Worm (Caenorhabditis elegans) whole organism, young adult: ENCODE results near the gene D2023.1.

Source experiments
- B0019.2 ChIP-seq: fragments of 200-800 bp; sonication (Bioruptor generic); conservative IDR thresholded peaks from 2 replicates; pipeline ENCODE4 v1.3.6; 2022; ENCODE audit warnings: missing genetic modification reagents, missing genetic modification characterization, missing compliant biosample characterization
- B0261.1 ChIP-seq: sonication (generic microtip); optimal IDR thresholded peaks from 2 replicates; lab custom pipeline; 2016; ENCODE audit warnings: mild to moderate bottlenecking, missing genetic modification characterization, moderate library complexity, missing compliant biosample characterization
- C06A6.2 ChIP-seq: fragments of 200-800 bp; sonication (Bioruptor generic); conservative IDR thresholded peaks from 2 replicates; pipeline ENCODE4 v1.3.6; 2022; ENCODE audit warnings: missing genetic modification characterization, missing compliant biosample characterization
- F10E7.11 ChIP-seq: sonication (generic microtip); optimal IDR thresholded peaks from 2 replicates; lab custom pipeline; 2017; ENCODE audit warnings: mild to moderate bottlenecking, missing genetic modification characterization, moderate library complexity, missing compliant biosample characterization
- F22D6.2 ChIP-seq: sonication (generic microtip); optimal IDR thresholded peaks from 2 replicates; lab custom pipeline; 2016; ENCODE audit warnings: mild to moderate bottlenecking, missing genetic modification characterization, missing compliant biosample characterization
- F23B12.7 ChIP-seq: sonication (generic microtip); optimal IDR thresholded peaks from 2 replicates; lab custom pipeline; 2017; ENCODE audit warnings: missing genetic modification characterization, mild to moderate bottlenecking, missing compliant biosample characterization, antibody characterized with exemption, moderate library complexity; ENCODE audit not compliant: insufficient read depth
- F33H1.4 ChIP-seq: fragments of 200-800 bp; sonication (Bioruptor generic); IDR thresholded peaks from 2 replicates; pipeline ENCODE4 v1.3.6; 2022; ENCODE audit warnings: missing genetic modification reagents, missing genetic modification characterization, missing compliant biosample characterization
- F39B2.1 ChIP-seq: fragments of 200-800 bp; sonication (Bioruptor generic); IDR thresholded peaks from 2 replicates; pipeline ENCODE4 v1.3.6; 2022; ENCODE audit warnings: missing genetic modification reagents, missing genetic modification characterization, missing compliant biosample characterization
- K11D2.4 ChIP-seq: fragments of 200-800 bp; sonication (Bioruptor generic); IDR thresholded peaks from 2 replicates; pipeline ENCODE4 v1.3.6; 2022; ENCODE audit warnings: missing genetic modification reagents, missing genetic modification characterization, missing compliant biosample characterization
- Y56A3A.18 ChIP-seq: fragments of 200-800 bp; sonication (Bioruptor generic); IDR thresholded peaks from 2 replicates; pipeline ENCODE4 v1.3.6; 2022; ENCODE audit warnings: missing genetic modification reagents, missing genetic modification characterization, missing compliant biosample characterization
- athp-1 ChIP-seq: sonication (generic microtip); optimal IDR thresholded peaks from 2 replicates; lab custom pipeline; 2017; ENCODE audit warnings: mild to moderate bottlenecking, missing genetic modification characterization, missing compliant biosample characterization
- attf-3 ChIP-seq: fragments of 200-800 bp; sonication (Bioruptor generic); conservative IDR thresholded peaks from 2 replicates; pipeline ENCODE4 v1.3.6; 2022; ENCODE audit warnings: missing genetic modification reagents, missing genetic modification characterization, missing compliant biosample characterization
- attf-6 ChIP-seq: fragments of 200-800 bp; sonication (Bioruptor generic); IDR thresholded peaks from 2 replicates; pipeline ENCODE4 v1.3.6; 2022; ENCODE audit warnings: missing genetic modification reagents, missing genetic modification characterization, missing compliant biosample characterization
- cebp-1 ChIP-seq, 2 experiments: fragments of 200-800 bp in 1 of 2; sonication (Bioruptor generic) in 1 of 2; sonication (generic microtip) in 1 of 2; IDR thresholded peaks in 1 of 2; optimal IDR thresholded peaks in 1 of 2; 2 replicates each; pipeline versions ENCODE4 v1.3.6 to Lab custom; 2017 to 2022; ENCODE audit warnings: missing compliant biosample characterization in 2 of 2, missing genetic modification characterization in 2 of 2, mild to moderate bottlenecking in 1 of 2, missing genetic modification reagents in 1 of 2, moderate library complexity in 1 of 2
- ceh-40 ChIP-seq: fragments of 200-800 bp; sonication (Bioruptor generic); IDR thresholded peaks from 2 replicates; pipeline ENCODE4 v1.3.6; 2022; ENCODE audit warnings: missing genetic modification characterization, missing compliant biosample characterization
- chd-7 ChIP-seq: sonication (generic microtip); optimal IDR thresholded peaks from 2 replicates; lab custom pipeline; 2016; ENCODE audit warnings: mild to moderate bottlenecking, missing genetic modification characterization, moderate library complexity, missing compliant biosample characterization
- die-1 ChIP-seq: sonication (generic microtip); optimal IDR thresholded peaks from 2 replicates; lab custom pipeline; 2016; ENCODE audit warnings: missing genotype, mild to moderate bottlenecking, missing genetic modification characterization, missing compliant biosample characterization
- dpl-1 ChIP-seq: fragments of 150-350 bp; optimal IDR thresholded peaks from 2 replicates; lab custom pipeline; 2014; ENCODE audit warnings: missing biosample characterization, missing genetic modification reagents, missing genetic modification characterization
- egl-44 ChIP-seq: fragments of 200-800 bp; sonication (Bioruptor generic); IDR thresholded peaks from 2 replicates; pipeline ENCODE4 v1.3.6; 2022; ENCODE audit warnings: missing genetic modification reagents, missing genetic modification characterization, missing compliant biosample characterization
- him-1 ChIP-seq: sonication (generic microtip); optimal IDR thresholded peaks from 2 replicates; lab custom pipeline; 2016; ENCODE audit warnings: missing genotype, missing genetic modification reagents, missing genetic modification characterization, missing compliant biosample characterization
- hmg-20 ChIP-seq: fragments of 200-800 bp; sonication (Bioruptor generic); IDR thresholded peaks from 2 replicates; pipeline ENCODE4 v1.3.6; 2022; ENCODE audit warnings: missing genetic modification reagents, missing genetic modification characterization, missing compliant biosample characterization
- hsf-1 ChIP-seq: fragments of 200-800 bp; sonication (Bioruptor generic); IDR thresholded peaks from 2 replicates; pipeline ENCODE4 v1.3.6; 2022; ENCODE audit warnings: missing genetic modification reagents, missing genetic modification characterization, missing compliant biosample characterization
- let-607 ChIP-seq, 2 experiments: fragments of 200-800 bp in 1 of 2; sonication (Bioruptor generic) in 1 of 2; sonication (generic microtip) in 1 of 2; optimal IDR thresholded peaks; 2 replicates each; lab custom pipeline; 2016 to 2018; ENCODE audit warnings: mild to moderate bottlenecking in 2 of 2, missing compliant biosample characterization in 2 of 2, missing genetic modification characterization in 2 of 2, moderate library complexity in 2 of 2, missing genotype in 1 of 2
- lin-40 ChIP-seq: sonication (generic microtip); optimal IDR thresholded peaks from 2 replicates; lab custom pipeline; 2016; ENCODE audit warnings: missing genetic modification characterization, mild to moderate bottlenecking, missing compliant biosample characterization, missing genotype, missing genetic modification reagents
- lin-54 ChIP-seq: fragments of 200-800 bp; sonication (Bioruptor generic); optimal IDR thresholded peaks from 2 replicates; lab custom pipeline; 2018; ENCODE audit warnings: mild to moderate bottlenecking, missing genetic modification characterization, missing compliant biosample characterization
- madf-3 ChIP-seq: fragments of 200-800 bp; sonication (Bioruptor generic); IDR thresholded peaks from 2 replicates; pipeline ENCODE4 v1.3.6; 2022; ENCODE audit warnings: missing genetic modification reagents, missing genetic modification characterization, missing compliant biosample characterization
- mes-4 ChIP-seq: sonication (generic microtip); optimal IDR thresholded peaks from 2 replicates; lab custom pipeline; 2016; ENCODE audit warnings: missing genotype, missing genetic modification characterization, missing compliant biosample characterization
- nfya-2 ChIP-seq: fragments of 200-800 bp; sonication (Bioruptor generic); IDR thresholded peaks from 2 replicates; pipeline ENCODE4 v1.3.6; 2022; ENCODE audit warnings: missing genetic modification reagents, missing genetic modification characterization, missing compliant biosample characterization
- nfyb-1 ChIP-seq: fragments of 200-800 bp; sonication (Bioruptor generic); IDR thresholded peaks from 2 replicates; pipeline ENCODE4 v1.3.6; 2022; ENCODE audit warnings: missing genetic modification reagents, missing genetic modification characterization, missing compliant biosample characterization
- snpc-3.4 ChIP-seq: sonication (generic microtip); optimal IDR thresholded peaks from 2 replicates; lab custom pipeline; 2017; ENCODE audit warnings: missing genetic modification characterization, mild to moderate bottlenecking, missing compliant biosample characterization, antibody characterized with exemption, moderate library complexity, missing genotype, missing genetic modification reagents
- somi-1 ChIP-seq: fragments of 200-800 bp; sonication (Bioruptor generic); optimal IDR thresholded peaks from 2 replicates; lab custom pipeline; 2018; ENCODE audit warnings: mild to moderate bottlenecking, missing genetic modification characterization, missing compliant biosample characterization
- sptf-2 ChIP-seq: fragments of 200-800 bp; sonication (Bioruptor generic); optimal IDR thresholded peaks from 2 replicates; lab custom pipeline; 2018; ENCODE audit warnings: mild to moderate bottlenecking, missing genetic modification characterization, missing compliant biosample characterization
- xnd-1 ChIP-seq: sonication (generic microtip); optimal IDR thresholded peaks from 2 replicates; lab custom pipeline; 2016; ENCODE audit warnings: missing genotype, missing genetic modification reagents, missing genetic modification characterization, missing compliant biosample characterization
- ztf-26 ChIP-seq: sonication (generic microtip); optimal IDR thresholded peaks from 2 replicates; lab custom pipeline; 2017; ENCODE audit warnings: missing genetic modification characterization, missing compliant biosample characterization
- ztf-3 ChIP-seq: fragments of 200-800 bp; sonication (Bioruptor generic); optimal IDR thresholded peaks from 2 replicates; lab custom pipeline; 2018; ENCODE audit warnings: mild to moderate bottlenecking, missing genetic modification characterization, missing compliant biosample characterization

The D2023.1 gene

ce11 chrV:11796343-11796742 is 7.0 kb downstream of the D2023.1 start:
- TF ChIP-seq F33H1.4 (GFP tag; lab: Robert Waterston, UW) (no peak), nfya-2 (no peak), dpl-1 (GFP tag; lab: Kevin White, UChicago) (no peak), athp-1 (tag; lab: Kevin White, UChicago) (no peak), B0261.1 (tag; lab: Kevin White, UChicago) (no peak)

- no peak for TF ChIP-seq him-1 (tag; lab: Kevin White, UChicago)
- TF ChIP-seq attf-3: no peak
- no peak for TF ChIP-seq hsf-1 (GFP tag; lab: Robert Waterston, UW)
- TF ChIP-seq F10E7.11: no peak
- TF ChIP-seq xnd-1: no peak
- no peak for TF ChIP-seq hmg-20 (GFP tag; lab: Robert Waterston, UW)
- no peak for TF ChIP-seq sptf-2
- TF ChIP-seq F39B2.1: no peak
- no peak for TF ChIP-seq let-607 (tag; optimal IDR thresholded peaks at IDR 0.05; lab: Kevin White, UChicago)
- no peak for TF ChIP-seq attf-6 (GFP tag; lab: Robert Waterston, UW)
- TF ChIP-seq F23B12.7: no peak
- TF ChIP-seq ceh-40: no peak
- TF ChIP-seq Y56A3A.18 (GFP tag; lab: Robert Waterston, UW): no peak
- no peak for TF ChIP-seq B0019.2 (GFP tag; lab: Robert Waterston, UW)
- TF ChIP-seq ztf-3 (GFP tag; lab: Kevin White, UChicago): no peak
- TF ChIP-seq nfyb-1 (GFP tag; lab: Robert Waterston, UW): no peak
Observed at ce11 chrV:11797272-11797855, 8.0 kb downstream of the D2023.1 start.

ce11 chrV:11798320-11798719 is 9.0 kb downstream of the D2023.1 start:
- TF ChIP-seq K11D2.4 (GFP tag; lab: Robert Waterston, UW): 0 out of 2 replicates have a peak, but pooled peaks have one; percentile 12
- TF ChIP-seq mes-4: no peak
- no peak for TF ChIP-seq ztf-3 (GFP tag; lab: Kevin White, UChicago)
- no peak for TF ChIP-seq cebp-1 (GFP tag; IDR thresholded peaks at IDR 0.05; lab: Robert Waterston, UW)
- TF ChIP-seq cebp-1 (tag; optimal IDR thresholded peaks at IDR 0.05; lab: Kevin White, UChicago): no peak

ce11 chrV:11799252-11799822 is 10.0 kb downstream of the D2023.1 start:
- TF ChIP-seq cebp-1 (GFP tag; IDR thresholded peaks at IDR 0.05; lab: Robert Waterston, UW): no peak
- TF ChIP-seq cebp-1 (tag; optimal IDR thresholded peaks at IDR 0.05; lab: Kevin White, UChicago): peak; percentile 3
- TF ChIP-seq egl-44 (GFP tag; lab: Robert Waterston, UW): peak; percentile 18; the same call in 1 of the 2 replicates
- no peak for TF ChIP-seq attf-6 (GFP tag; lab: Robert Waterston, UW)
- peak; percentile 51; the same call in 1 of the 2 replicates for TF ChIP-seq C06A6.2
- peak; percentile 69 for TF ChIP-seq somi-1
- peak; percentile 66 for TF ChIP-seq chd-7 (tag; lab: Kevin White, UChicago)
- peak; percentile 86 for TF ChIP-seq die-1 (tag; lab: Kevin White, UChicago)
- 0 out of 2 replicates have a peak, but pooled peaks have one; percentile 19 for TF ChIP-seq madf-3 (GFP tag; lab: Robert Waterston, UW)
- TF ChIP-seq F22D6.2: peak; percentile 81
- peak; percentile 70; the same call in 1 of the 2 replicates for TF ChIP-seq nfyb-1 (GFP tag; lab: Robert Waterston, UW)
- TF ChIP-seq lin-54 (GFP tag; lab: Kevin White, UChicago): no peak
- peak; percentile 80 for TF ChIP-seq lin-40
- no peak for TF ChIP-seq snpc-3.4 (tag; lab: Kevin White, UChicago)
- TF ChIP-seq ztf-26: peak; percentile 91
